Worm (Caenorhabditis elegans) whole organism, late embryonic: ENCODE measurements around the gene T24A6.16.

Experiments used
- C08G9.2 ChIP-seq: sonication (generic microtip); optimal IDR thresholded peaks from 2 replicates; lab custom pipeline; 2016; ENCODE audit warnings: mild to moderate bottlenecking, missing genetic modification characterization, moderate library complexity, missing compliant biosample characterization
- ama-1 ChIP-seq: fragments of 150-350 bp; optimal IDR thresholded peaks from 2 replicates; lab custom pipeline; 2014
- ets-4 ChIP-seq: sonication (generic microtip); optimal IDR thresholded peaks from 2 replicates; lab custom pipeline; 2016; ENCODE audit warnings: missing genetic modification characterization, missing compliant biosample characterization
- hlh-13 ChIP-seq: fragments of 200-800 bp; sonication (Bioruptor generic); optimal IDR thresholded peaks from 2 replicates; lab custom pipeline; 2018; ENCODE audit warnings: mild to moderate bottlenecking, missing genetic modification characterization, missing compliant biosample characterization
- lin-11 ChIP-seq: fragments of 200-800 bp; sonication (Bioruptor generic); optimal IDR thresholded peaks from 2 replicates; lab custom pipeline; 2018; ENCODE audit warnings: mild to moderate bottlenecking, missing genetic modification characterization, missing compliant biosample characterization
- madf-2 ChIP-seq: sonication (generic microtip); optimal IDR thresholded peaks from 2 replicates; lab custom pipeline; 2017; ENCODE audit warnings: missing genetic modification characterization, missing compliant biosample characterization
- nhr-11 ChIP-seq: fragments of 150-350 bp; optimal IDR thresholded peaks from 2 replicates; lab custom pipeline; 2014; ENCODE audit warnings: missing biosample characterization, missing genetic modification characterization
- pha-4 ChIP-seq: fragments of 150-350 bp; optimal IDR thresholded peaks from 2 replicates; lab custom pipeline; 2018; ENCODE audit warnings: missing biosample characterization, missing genetic modification reagents, missing genetic modification characterization
- sox-4 ChIP-seq: sonication (generic microtip); optimal IDR thresholded peaks from 2 replicates; lab custom pipeline; 2017; ENCODE audit warnings: mild to moderate bottlenecking, missing genetic modification characterization, inconsistent platforms, missing compliant biosample characterization
- unc-86 ChIP-seq: sonication (generic microtip); optimal IDR thresholded peaks from 2 replicates; lab custom pipeline; 2016; ENCODE audit warnings: missing genetic modification characterization, missing compliant biosample characterization

ce11 chrV:3530403-3530802, 32.3 kb downstream of the T24A6.16 start, which contains the start of gene srbc-66:
- TF ChIP-seq unc-86 (tag; lab: Kevin White, UChicago) (no peak), ets-4 (tag; lab: Kevin White, UChicago) (no peak), lin-11 (tag; lab: Kevin White, UChicago) (no peak), hlh-13 (GFP tag; lab: Kevin White, UChicago) (no peak), madf-2 (tag; lab: Kevin White, UChicago) (no peak), ama-1 (no peak), pha-4 (tag; lab: Kevin White, UChicago) (no peak), C08G9.2 (tag; lab: Kevin White, UChicago) (no peak), sox-4 (tag; lab: Kevin White, UChicago) (no peak), nhr-11 (tag; lab: Kevin White, UChicago) (no peak)
